Fruit fly (Drosophila melanogaster): ENCODE measurements around the gene Sptz.

The Sptz gene

DNA sequence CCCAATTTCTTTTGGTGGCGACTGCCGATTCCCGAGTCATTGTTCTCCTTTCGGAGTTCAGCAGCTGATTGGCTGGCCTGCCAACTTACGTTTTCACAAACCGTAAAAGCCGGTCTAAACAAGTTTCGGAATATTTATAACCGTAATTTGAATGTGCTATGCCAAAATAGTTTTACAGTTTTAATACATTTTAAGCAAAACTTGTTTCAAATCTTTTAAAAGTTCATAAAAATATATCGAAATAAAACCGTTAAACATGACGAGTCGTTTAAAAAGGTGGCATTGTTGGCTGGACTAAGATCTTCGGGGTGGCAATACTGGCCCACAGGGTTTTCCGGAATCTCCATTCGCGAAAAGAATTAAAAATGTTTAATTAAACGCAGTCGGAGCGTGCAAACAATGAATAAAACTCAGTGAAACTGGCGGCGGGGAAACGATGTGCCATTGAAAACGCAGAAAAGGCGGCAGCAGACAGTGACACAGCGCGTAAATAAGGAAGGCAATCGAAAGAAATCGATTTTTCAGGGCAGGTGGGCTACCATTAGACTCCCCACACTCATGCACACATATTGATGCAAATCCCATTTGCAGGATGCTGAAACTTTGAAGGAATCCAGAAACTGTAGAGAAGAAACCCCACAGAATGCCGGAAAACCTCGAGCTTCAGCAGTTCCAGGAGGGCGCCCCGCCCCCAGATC, 13.8 kb downstream of the Sptz start, which contains the start of the genes Exd2 and CG5281 (continued):
- no peak for TF ChIP-seq CG10669 (GFP tag; optimal IDR thresholded peaks at IDR 0.05)
- peak; percentile 55 for TF ChIP-seq CG31627 (GFP tag; optimal IDR thresholded peaks at IDR 0.05)
- no peak for TF ChIP-seq acj6 (GFP tag; optimal IDR thresholded peaks at IDR 0.05)
- no peak for TF ChIP-seq CG11762 (GFP tag; optimal IDR thresholded peaks at IDR 0.05; ENCODE audit: insufficient read depth)
- no peak for TF ChIP-seq Gug (GFP tag; IDR thresholded peaks at IDR 0.05)
- no peak for TF ChIP-seq Eip93F (GFP tag; optimal IDR thresholded peaks at IDR 0.05)
- no peak for TF ChIP-seq CG6808 (GFP tag; optimal IDR thresholded peaks at IDR 0.05)
- no peak for TF ChIP-seq CG11902 (GFP tag; optimal IDR thresholded peaks at IDR 0.05)
- TF ChIP-seq CG8632 (GFP tag; optimal IDR thresholded peaks at IDR 0.05): no peak
- TF ChIP-seq Ets21C (GFP tag; optimal IDR thresholded peaks at IDR 0.05): no peak
- no peak for TF ChIP-seq Hr38 (GFP tag; optimal IDR thresholded peaks at IDR 0.05)
- TF ChIP-seq lz (GFP tag; optimal IDR thresholded peaks at IDR 0.05): peak; percentile 32
- no peak for TF ChIP-seq CG34406 (GFP tag; optimal IDR thresholded peaks at IDR 0.05)
- no peak for TF ChIP-seq dsx (GFP tag; optimal IDR thresholded peaks at IDR 0.05; ENCODE audit: poor library complexity, severe bottlenecking)
- no peak for TF ChIP-seq CG6792 (GFP tag; optimal IDR thresholded peaks at IDR 0.05)
- TF ChIP-seq Sox14 (GFP tag; optimal IDR thresholded peaks at IDR 0.05): peak; percentile 89
- peak; percentile 62 for TF ChIP-seq esn (GFP tag; optimal IDR thresholded peaks at IDR 0.05)
- TF ChIP-seq spab (GFP tag; optimal IDR thresholded peaks at IDR 0.05): no peak
- TF ChIP-seq Hr4 (GFP tag; optimal IDR thresholded peaks at IDR 0.05): no peak

- TF ChIP-seq CG32006 (GFP tag; optimal IDR thresholded peaks at IDR 0.05) (no peak), fkh (GFP tag; optimal IDR thresholded peaks at IDR 0.05) (peak; percentile 98)
These were observed 15.6 kb downstream of the Sptz start, which contains the start of gene CG17230 for dm6 chr3R:11437528-11437927. CG17230 (plus strand) TSS chr3R:11437785.

DNA sequence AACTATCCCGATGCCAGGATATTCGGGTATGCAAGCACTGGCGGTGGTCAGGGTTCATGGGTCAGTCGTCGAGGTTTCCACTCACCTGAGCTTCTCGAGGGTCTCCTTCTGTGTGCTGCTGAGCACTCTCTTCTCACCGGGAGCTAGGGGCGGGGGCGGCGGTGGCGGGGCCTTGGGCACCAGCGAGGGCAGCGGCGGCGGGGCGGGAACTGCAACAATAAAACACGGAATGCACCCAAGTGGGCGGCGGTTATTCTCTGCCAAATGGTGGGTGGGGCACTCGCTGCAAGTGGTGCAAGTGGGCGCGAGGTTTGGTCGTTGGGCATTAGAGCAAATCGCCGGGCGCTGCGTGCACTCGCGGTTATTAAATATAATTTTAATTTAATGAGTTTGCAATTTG, 19.1 kb downstream of the Sptz start:
- TF ChIP-seq CG7368 (GFP tag; optimal IDR thresholded peaks at IDR 0.05) (no peak), Blimp-1 (GFP tag; optimal IDR thresholded peaks at IDR 0.05) (no peak)

DNA sequence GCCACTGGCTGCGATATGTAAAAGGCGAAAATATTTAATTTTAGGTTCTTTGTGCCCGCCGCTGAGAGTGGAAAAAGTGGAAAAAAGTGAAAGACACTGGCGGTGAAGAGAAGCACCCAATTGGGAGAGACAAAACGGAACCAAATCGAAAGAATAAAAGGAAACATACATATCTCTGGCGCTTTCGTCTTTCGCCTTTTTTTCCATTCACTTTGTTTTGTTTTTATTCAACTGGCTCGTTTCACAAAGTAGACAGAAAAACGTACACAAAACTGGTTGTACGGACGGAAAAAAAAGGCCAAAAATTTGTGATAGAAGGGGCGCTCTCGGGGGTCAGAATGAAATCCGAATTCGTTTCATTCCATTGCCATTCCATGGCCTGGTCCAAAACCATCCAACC, 27.8 kb downstream of the Sptz start:
- TF ChIP-seq vri (GFP tag; optimal IDR thresholded peaks at IDR 0.05) (peak; percentile 0), CG7368 (GFP tag; optimal IDR thresholded peaks at IDR 0.05) (no peak), esn (GFP tag; optimal IDR thresholded peaks at IDR 0.05) (no peak), CG9139 (GFP tag; optimal IDR thresholded peaks at IDR 0.05) (peak; percentile 54), CG6808 (GFP tag; optimal IDR thresholded peaks at IDR 0.05) (peak; percentile 22), ss (GFP tag; optimal IDR thresholded peaks at IDR 0.05) (peak in 1 of 2 experiments; percentile 58), Blimp-1 (GFP tag; optimal IDR thresholded peaks at IDR 0.05) (peak; percentile 71), spab (GFP tag; optimal IDR thresholded peaks at IDR 0.05) (peak; percentile 17), salr (GFP tag; optimal IDR thresholded peaks at IDR 0.05) (no peak), fd59A (GFP tag; optimal IDR thresholded peaks at IDR 0.05) (no peak), CG6163 (GFP tag; IDR thresholded peaks at IDR 0.05) (0 out of 3 replicates have a peak, but pooled peaks have one; percentile 9), CG6854 (GFP tag; optimal IDR thresholded peaks at IDR 0.05) (peak; percentile 52), eg (GFP tag; IDR thresholded peaks at IDR 0.05) (peak; percentile 36; the same call in 1 of the 3 replicates), Sox102F (GFP tag; optimal IDR thresholded peaks at IDR 0.05) (peak; percentile 23)

All from whole organism, prepupa.